Worm (Caenorhabditis elegans) whole organism, L3 larva: ENCODE measurements around the gene catp-3.

ENCODE experiments used
- R02D3.7 ChIP-seq: fragments of 150-350 bp; optimal IDR thresholded peaks from 2 replicates; lab custom pipeline; 2014; ENCODE audit warnings: missing biosample characterization, missing genetic modification characterization
- ZK546.5 ChIP-seq: sonication (generic microtip); optimal IDR thresholded peaks from 2 replicates; lab custom pipeline; 2017; ENCODE audit warnings: missing biosample characterization, missing genetic modification characterization
- aly-2 ChIP-seq: fragments of 150-350 bp; optimal IDR thresholded peaks from 2 replicates; lab custom pipeline; 2014; ENCODE audit warnings: missing biosample characterization, missing genetic modification characterization
- ama-1 ChIP-seq: fragments of 150-350 bp; optimal IDR thresholded peaks from 2 replicates; lab custom pipeline; 2018
- ceh-16 ChIP-seq: sonication (generic microtip); optimal IDR thresholded peaks from 2 replicates; lab custom pipeline; 2017; ENCODE audit warnings: missing biosample characterization, missing genetic modification characterization
- ceh-28 ChIP-seq: fragments of 150-350 bp; optimal IDR thresholded peaks from 2 replicates; lab custom pipeline; 2014; ENCODE audit warnings: missing biosample characterization, missing genetic modification reagents, missing genetic modification characterization
- ceh-9 ChIP-seq: sonication (generic microtip); optimal IDR thresholded peaks from 2 replicates; lab custom pipeline; 2018; ENCODE audit warnings: missing biosample characterization, missing genetic modification characterization
- daf-12 ChIP-seq: fragments of 150-350 bp; optimal IDR thresholded peaks from 2 replicates; lab custom pipeline; 2014; ENCODE audit warnings: missing biosample characterization, missing genetic modification reagents, missing genetic modification characterization
- egl-27 ChIP-seq: sonication (generic microtip); optimal IDR thresholded peaks from 4 replicates; lab custom pipeline; 2017; ENCODE audit warnings: missing biosample characterization, missing genetic modification reagents, missing genetic modification characterization
- egl-5 ChIP-seq: fragments of 150-350 bp; optimal IDR thresholded peaks from 2 replicates; lab custom pipeline; 2017; ENCODE audit warnings: missing biosample characterization, missing genetic modification reagents, missing genetic modification characterization, inconsistent platforms
- elt-1 ChIP-seq: fragments of 150-350 bp; optimal IDR thresholded peaks from 2 replicates; lab custom pipeline; 2014; ENCODE audit warnings: missing biosample characterization, missing genetic modification characterization
- elt-2 ChIP-seq: sonication (generic microtip); optimal IDR thresholded peaks from 2 replicates; lab custom pipeline; 2016; ENCODE audit warnings: missing genetic modification reagents, mild to moderate bottlenecking, missing genetic modification characterization, missing compliant biosample characterization
- elt-3 ChIP-seq, 3 experiments: fragments of 150-350 bp in 1 of 3; sonication (generic microtip) in 2 of 3; optimal IDR thresholded peaks; 2 replicates in 2 of 3; 4 replicates in 1 of 3; lab custom pipeline; 2014 to 2017; ENCODE audit warnings: missing biosample characterization in 3 of 3, missing genetic modification characterization in 3 of 3
- eor-1 ChIP-seq, 2 experiments: fragments of 150-350 bp; optimal IDR thresholded peaks; 2 replicates each; lab custom pipeline; 2014 to 2018; ENCODE audit warnings: missing biosample characterization in 2 of 2, missing genetic modification characterization in 2 of 2
- fkh-10 ChIP-seq: sonication (generic microtip); optimal IDR thresholded peaks from 2 replicates; lab custom pipeline; 2017; ENCODE audit warnings: missing biosample characterization, missing genetic modification reagents, missing genetic modification characterization
- fos-1 ChIP-seq: fragments of 150-350 bp; optimal IDR thresholded peaks from 2 replicates; lab custom pipeline; 2014; ENCODE audit warnings: missing biosample characterization, missing genetic modification characterization
- jun-1 ChIP-seq: fragments of 150-350 bp; optimal IDR thresholded peaks from 2 replicates; lab custom pipeline; 2014; ENCODE audit warnings: missing biosample characterization, missing genetic modification reagents, missing genetic modification characterization
- lin-15B ChIP-seq: fragments of 150-350 bp; optimal IDR thresholded peaks from 2 replicates; lab custom pipeline; 2014; ENCODE audit warnings: missing biosample characterization, missing genetic modification characterization
- lin-39 ChIP-seq: fragments of 150-350 bp; optimal IDR thresholded peaks from 2 replicates; lab custom pipeline; 2018; ENCODE audit warnings: missing biosample characterization, missing genetic modification reagents, missing genetic modification characterization
- mdl-1 ChIP-seq: fragments of 150-350 bp; optimal IDR thresholded peaks from 2 replicates; lab custom pipeline; 2014; ENCODE audit warnings: missing biosample characterization, missing genetic modification characterization
- mml-1 ChIP-seq: fragments of 150-350 bp; sonication (generic microtip); optimal IDR thresholded peaks from 3 replicates; lab custom pipeline; 2014; ENCODE audit warnings: missing biosample characterization, missing genetic modification characterization
- nfya-1 ChIP-seq: sonication (generic microtip); optimal IDR thresholded peaks from 2 replicates; lab custom pipeline; 2017; ENCODE audit warnings: missing genetic modification characterization, mild to moderate bottlenecking, missing compliant biosample characterization, antibody characterized with exemption, moderate library complexity; ENCODE audit not compliant: insufficient read depth
- nhr-11 ChIP-seq: fragments of 150-350 bp; optimal IDR thresholded peaks from 2 replicates; lab custom pipeline; 2014; ENCODE audit warnings: missing biosample characterization, missing genetic modification characterization
- nhr-12 ChIP-seq: fragments of 150-350 bp; optimal IDR thresholded peaks from 2 replicates; lab custom pipeline; 2014; ENCODE audit warnings: missing biosample characterization, missing genetic modification characterization
- nhr-23 ChIP-seq: fragments of 150-350 bp; optimal IDR thresholded peaks from 2 replicates; lab custom pipeline; 2014; ENCODE audit warnings: missing biosample characterization, missing genetic modification reagents, missing genetic modification characterization
- nhr-237 ChIP-seq: fragments of 150-350 bp; optimal IDR thresholded peaks from 2 replicates; lab custom pipeline; 2014; ENCODE audit warnings: missing biosample characterization, missing genetic modification characterization
- nhr-25 ChIP-seq: sonication (generic microtip); optimal IDR thresholded peaks from 2 replicates; lab custom pipeline; 2017; ENCODE audit warnings: missing biosample characterization, missing genetic modification characterization
- nhr-28 ChIP-seq: fragments of 150-350 bp; optimal IDR thresholded peaks from 2 replicates; lab custom pipeline; 2014; ENCODE audit warnings: missing biosample characterization, missing genetic modification characterization
- nhr-43 ChIP-seq: sonication (generic microtip); optimal IDR thresholded peaks from 2 replicates; lab custom pipeline; 2016; ENCODE audit warnings: mild to moderate bottlenecking, missing genetic modification characterization, missing compliant biosample characterization; ENCODE audit not compliant: poor library complexity, severe bottlenecking
- nhr-77 ChIP-seq: fragments of 150-350 bp; optimal IDR thresholded peaks from 2 replicates; lab custom pipeline; 2014; ENCODE audit warnings: missing biosample characterization, missing genetic modification characterization
- pha-4 ChIP-seq: fragments of 150-350 bp; optimal IDR thresholded peaks from 2 replicates; lab custom pipeline; 2014; ENCODE audit warnings: missing biosample characterization, missing genetic modification reagents, missing genetic modification characterization
- pqm-1 ChIP-seq: fragments of 150-350 bp; optimal IDR thresholded peaks from 2 replicates; lab custom pipeline; 2017; ENCODE audit warnings: missing biosample characterization, missing genetic modification characterization, inconsistent platforms
- sea-2 ChIP-seq: fragments of 150-350 bp; sonication (generic microtip); optimal IDR thresholded peaks from 4 replicates; lab custom pipeline; 2014; ENCODE audit warnings: missing biosample characterization, missing genetic modification reagents, missing genetic modification characterization
- skn-1 ChIP-seq: fragments of 150-350 bp; optimal IDR thresholded peaks from 2 replicates; lab custom pipeline; 2014; ENCODE audit warnings: missing biosample characterization, missing genetic modification characterization
- snpc-4 ChIP-seq: fragments of 150-350 bp; optimal IDR thresholded peaks from 2 replicates; lab custom pipeline; 2014; ENCODE audit warnings: missing biosample characterization, missing genetic modification characterization
- tbx-2 ChIP-seq: sonication (generic microtip); optimal IDR thresholded peaks from 2 replicates; lab custom pipeline; 2016; ENCODE audit warnings: mild to moderate bottlenecking, missing genetic modification characterization, missing compliant biosample characterization
- unc-39 ChIP-seq: sonication (generic microtip); optimal IDR thresholded peaks from 4 replicates; lab custom pipeline; 2017; ENCODE audit warnings: missing biosample characterization, missing genetic modification characterization
- unc-62 ChIP-seq: fragments of 150-350 bp; sonication (generic microtip); optimal IDR thresholded peaks from 4 replicates; lab custom pipeline; 2014; ENCODE audit warnings: missing biosample characterization, missing genetic modification reagents, missing genetic modification characterization
- ztf-11 ChIP-seq: fragments of 150-350 bp; optimal IDR thresholded peaks from 2 replicates; lab custom pipeline; 2014; ENCODE audit warnings: missing biosample characterization, missing genetic modification characterization
- ztf-4 ChIP-seq: fragments of 150-350 bp; optimal IDR thresholded peaks from 2 replicates; lab custom pipeline; 2014; ENCODE audit warnings: missing biosample characterization, missing genetic modification characterization

Gene catp-3

DNA sequence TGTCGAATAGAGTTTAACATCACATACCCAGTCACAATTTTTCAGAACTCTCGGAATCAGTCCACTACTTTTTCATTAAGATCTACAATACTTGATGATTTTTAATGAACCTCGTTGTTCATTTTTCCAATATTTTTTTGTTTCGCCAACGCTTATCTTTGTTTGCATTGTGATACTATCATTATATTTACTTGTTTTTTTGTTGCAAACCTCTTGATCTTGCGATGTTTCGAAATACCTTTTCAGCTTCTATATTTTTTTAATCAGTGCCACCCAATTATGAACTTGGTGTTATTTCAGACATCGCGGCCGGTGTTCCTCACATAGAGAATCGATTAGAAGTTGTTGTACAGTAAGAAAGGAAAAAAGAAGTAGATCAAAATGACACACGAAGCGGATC, 32.9 kb downstream of the catp-3 start, which contains the start of gene myo-5:
TSS of gene myo-5 (plus strand) at position 301 of the 400 bp plus-strand sequence.
- TF ChIP-seq ztf-4 (tag; lab: Kevin White, UChicago) (no peak), nfya-1 (tag; lab: Kevin White, UChicago) (no peak), eor-1 (tag; optimal IDR thresholded peaks at IDR 0.05; lab: Kevin White, UChicago) (no peak), ceh-9 (tag; lab: Kevin White, UChicago) (no peak), elt-3 (tag; optimal IDR thresholded peaks at IDR 0.05; lab: Kevin White, UChicago) (no peak), mdl-1 (tag; lab: Kevin White, UChicago) (no peak), sea-2 (GFP tag; lab: Kevin White, UChicago) (no peak), nhr-77 (tag; lab: Kevin White, UChicago) (no peak), R02D3.7 (no peak), tbx-2 (tag; lab: Kevin White, UChicago) (no peak), nhr-43 (tag; lab: Kevin White, UChicago) (no peak), lin-15B (tag; lab: Kevin White, UChicago) (no peak), jun-1 (tag; lab: Kevin White, UChicago) (no peak), daf-12 (tag; lab: Kevin White, UChicago) (no peak), ceh-28 (no peak), fkh-10 (GFP tag; lab: Kevin White, UChicago) (no peak), ceh-16 (tag; lab: Kevin White, UChicago) (no peak), snpc-4 (no peak)

DNA sequence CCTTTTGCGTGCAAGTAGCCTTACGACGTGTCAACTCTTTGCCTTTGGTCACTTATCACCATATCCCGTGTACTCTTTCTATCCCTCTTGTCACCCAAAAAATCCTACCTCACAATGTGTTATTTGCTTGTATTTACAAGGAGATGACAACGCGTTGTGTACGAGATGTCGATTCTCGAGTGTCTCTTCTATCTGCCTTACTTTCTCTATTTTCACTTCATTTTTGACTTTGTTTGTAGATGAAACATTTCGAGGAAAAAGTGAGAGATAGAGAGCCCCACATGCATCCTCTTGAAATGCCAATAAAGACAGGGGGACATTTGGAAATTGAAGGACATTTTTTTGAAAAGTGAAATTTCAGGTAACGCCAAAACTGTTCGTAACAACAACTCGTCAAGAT, 35.0 kb downstream of the catp-3 start:
- TF ChIP-seq eor-1 (tag; optimal IDR thresholded peaks at IDR 0.05; lab: Kevin White, UChicago) (no peak), unc-62 (no peak), pha-4 (tag; lab: Kevin White, UChicago) (peak; percentile 70)

DNA sequence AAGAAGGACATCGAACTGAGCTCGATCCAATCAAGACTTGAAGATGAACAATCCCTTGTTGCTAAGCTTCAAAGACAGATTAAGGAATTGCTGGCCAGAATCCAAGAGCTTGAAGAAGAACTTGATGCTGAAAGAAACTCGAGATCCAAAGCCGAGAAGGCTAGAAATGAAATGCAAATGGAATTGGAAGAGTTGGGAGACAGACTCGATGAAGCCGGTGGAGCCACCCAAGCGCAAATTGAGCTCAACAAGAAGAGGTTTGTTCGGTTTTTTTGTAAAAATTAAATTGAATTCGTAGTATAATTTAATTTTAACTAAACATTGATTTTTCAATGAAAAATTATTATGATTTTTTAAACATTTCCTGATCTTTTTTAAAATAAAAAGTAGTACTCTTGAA, 38.7 kb downstream of the catp-3 start:
- TF ChIP-seq elt-1 (no peak), unc-39 (tag; lab: Kevin White, UChicago) (no peak), sea-2 (GFP tag; lab: Kevin White, UChicago) (no peak), daf-12 (tag; lab: Kevin White, UChicago) (no peak), egl-27 (tag; lab: Kevin White, UChicago) (no peak), nfya-1 (tag; lab: Kevin White, UChicago) (no peak), nhr-23 (tag; lab: Kevin White, UChicago) (no peak), nhr-11 (tag; lab: Kevin White, UChicago) (no peak), snpc-4 (no peak)
- TF ChIP-seq, all 47 proteins: peak for 0

DNA sequence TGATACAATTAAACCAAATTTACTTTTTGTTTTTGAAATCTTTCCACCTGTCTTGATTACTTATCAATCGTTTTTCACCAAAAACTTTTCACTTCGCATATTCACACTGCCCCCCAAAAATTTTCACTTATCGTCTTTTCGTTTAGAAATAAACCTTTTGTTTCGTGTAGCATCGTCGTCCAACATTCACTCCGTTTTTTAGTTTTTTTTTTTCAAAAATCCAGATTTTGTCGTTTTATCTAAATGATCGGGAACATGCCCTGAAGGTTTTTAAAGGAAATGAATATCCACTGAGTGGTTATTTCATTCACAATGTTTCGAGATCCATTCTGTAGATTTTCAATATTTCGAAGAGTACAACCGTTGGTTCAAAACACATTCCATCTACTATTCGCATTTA, 42.2 kb downstream of the catp-3 start, which contains the start of gene D1014.7:
TSS of gene D1014.7 (plus strand) at position 301 of the 400 bp plus-strand sequence.
- TF ChIP-seq ZK546.5 (tag; lab: Kevin White, UChicago) (no peak), ceh-28 (no peak), egl-27 (tag; lab: Kevin White, UChicago) (no peak), ama-1 (lab: Kevin White, UChicago) (no peak), ceh-9 (tag; lab: Kevin White, UChicago) (no peak), ztf-11 (tag; lab: Kevin White, UChicago) (no peak), snpc-4 (no peak), aly-2 (no peak), lin-15B (tag; lab: Kevin White, UChicago) (no peak), nhr-11 (tag; lab: Kevin White, UChicago) (no peak), fkh-10 (GFP tag; lab: Kevin White, UChicago) (no peak), jun-1 (tag; lab: Kevin White, UChicago) (no peak), mml-1 (tag; lab: Kevin White, UChicago) (no peak), ztf-4 (tag; lab: Kevin White, UChicago) (no peak), tbx-2 (tag; lab: Kevin White, UChicago) (no peak), nhr-28 (no peak), nfya-1 (tag; lab: Kevin White, UChicago) (no peak), elt-2 (tag; lab: Kevin White, UChicago) (no peak), pqm-1 (tag; lab: Kevin White, UChicago) (no peak)

DNA sequence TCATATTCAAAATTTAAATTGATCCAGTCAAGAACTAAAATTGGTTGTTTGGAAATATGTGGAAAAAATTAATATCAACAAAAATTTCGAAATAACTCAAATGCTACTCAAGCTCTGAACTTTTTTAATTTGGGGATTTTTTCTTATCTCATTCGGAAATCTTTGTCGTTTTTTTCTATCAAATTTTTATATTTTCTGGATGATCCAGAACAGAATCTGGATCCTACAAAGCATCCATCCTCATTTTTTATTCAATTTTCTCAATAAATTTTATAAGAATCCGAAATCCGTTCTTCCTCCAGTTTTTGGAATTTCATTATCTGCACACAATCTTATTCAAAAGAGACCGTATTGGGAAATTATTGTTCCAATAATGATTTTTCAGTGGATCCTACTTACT, 45.1 kb downstream of the catp-3 start, which contains the start of gene D1014.6:
TSS of gene D1014.6 (plus strand) at position 301 of the 400 bp plus-strand sequence.
- TF ChIP-seq unc-39 (tag; lab: Kevin White, UChicago), result no peak
- TF ChIP-seq eor-1 (tag; optimal IDR thresholded peaks at IDR 0.05; lab: Kevin White, UChicago), result no peak
- no peak for TF ChIP-seq nhr-237
- no peak for TF ChIP-seq lin-39
- TF ChIP-seq fos-1 (tag; lab: Kevin White, UChicago), result no peak
- no peak for TF ChIP-seq egl-5
- TF ChIP-seq nhr-12 (tag; lab: Kevin White, UChicago), result no peak
- no peak for TF ChIP-seq snpc-4
- TF ChIP-seq fkh-10 (GFP tag; lab: Kevin White, UChicago), result no peak
- no peak for TF ChIP-seq nhr-25
- no peak for TF ChIP-seq nhr-77 (tag; lab: Kevin White, UChicago)
- no peak for TF ChIP-seq R02D3.7
- TF ChIP-seq ama-1 (lab: Kevin White, UChicago), result no peak
- no peak for TF ChIP-seq lin-15B (tag; lab: Kevin White, UChicago)
- no peak for TF ChIP-seq pqm-1 (tag; lab: Kevin White, UChicago)
- TF ChIP-seq ceh-16 (tag; lab: Kevin White, UChicago), result no peak
- TF ChIP-seq skn-1 (tag; lab: Kevin White, UChicago), result no peak
